Worm (Caenorhabditis elegans): ENCODE results near the gene F41G3.19.

The F41G3.19 gene

ce11 chrII:6781983-6782382 lies 30.1 kb upstream of the F41G3.19 start (continued):
- TF ChIP-seq ceh-91 (GFP tag; IDR thresholded peaks at IDR 0.05): 0 out of 2 replicates have a peak, but pooled peaks have one; percentile 35
- no peak for TF ChIP-seq zfh-2 (GFP tag; conservative IDR thresholded peaks at IDR 0.05)
- no peak for TF ChIP-seq ets-4 (GFP tag; optimal IDR thresholded peaks at IDR 0.05)
- no peak for TF ChIP-seq snpc-3.4 (tag; optimal IDR thresholded peaks at IDR 0.05)
- no peak for TF ChIP-seq madf-3 (GFP tag; IDR thresholded peaks at IDR 0.05)
- no peak for TF ChIP-seq rcor-1 (GFP tag; IDR thresholded peaks at IDR 0.05)

ce11 chrII:6781231-6781630 lies 29.3 kb upstream of the F41G3.19 start:
- TF ChIP-seq attf-5 (GFP tag; optimal IDR thresholded peaks at IDR 0.05) (no peak), nfya-1 (tag; optimal IDR thresholded peaks at IDR 0.05; ENCODE audit: borderline replicate concordance, insufficient read depth) (no peak), nfyb-1 (GFP tag; IDR thresholded peaks at IDR 0.05) (no peak), lsy-27 (tag; optimal IDR thresholded peaks at IDR 0.05; ENCODE audit: borderline replicate concordance, insufficient read depth) (no peak), lir-1 (GFP tag; conservative IDR thresholded peaks at IDR 0.05) (no peak), lin-26 (GFP tag; IDR thresholded peaks at IDR 0.05) (no peak), efl-1 (GFP tag; optimal IDR thresholded peaks at IDR 0.05) (no peak), hlh-26 (GFP tag; conservative IDR thresholded peaks at IDR 0.05) (no peak), pbrm-1 (GFP tag; IDR thresholded peaks at IDR 0.05) (no peak), B0261.1 (tag; optimal IDR thresholded peaks at IDR 0.05) (no peak), ceh-100 (GFP tag; IDR thresholded peaks at IDR 0.05) (no peak), zim-3 (tag; optimal IDR thresholded peaks at IDR 0.05) (no peak), repo-1 (tag; optimal IDR thresholded peaks at IDR 0.05) (no peak), rec-8 (tag; optimal IDR thresholded peaks at IDR 0.05) (no peak), F57A8.1 (GFP tag; optimal IDR thresholded peaks at IDR 0.05) (no peak), nhr-80 (tag; optimal IDR thresholded peaks at IDR 0.05) (peak; percentile 44), bed-2 (GFP tag; IDR thresholded peaks at IDR 0.05) (no peak), B0336.3 (GFP tag; IDR thresholded peaks at IDR 0.05) (no peak), hsf-1 (GFP tag; IDR thresholded peaks at IDR 0.05) (peak; percentile 48; the same call in 1 of the 2 replicates), lin-54 (GFP tag; optimal IDR thresholded peaks at IDR 0.05) (no peak), cebp-1 (GFP tag; IDR thresholded peaks at IDR 0.05) (no peak), cebp-1 (tag; optimal IDR thresholded peaks at IDR 0.05) (peak; percentile 9)

DNA sequence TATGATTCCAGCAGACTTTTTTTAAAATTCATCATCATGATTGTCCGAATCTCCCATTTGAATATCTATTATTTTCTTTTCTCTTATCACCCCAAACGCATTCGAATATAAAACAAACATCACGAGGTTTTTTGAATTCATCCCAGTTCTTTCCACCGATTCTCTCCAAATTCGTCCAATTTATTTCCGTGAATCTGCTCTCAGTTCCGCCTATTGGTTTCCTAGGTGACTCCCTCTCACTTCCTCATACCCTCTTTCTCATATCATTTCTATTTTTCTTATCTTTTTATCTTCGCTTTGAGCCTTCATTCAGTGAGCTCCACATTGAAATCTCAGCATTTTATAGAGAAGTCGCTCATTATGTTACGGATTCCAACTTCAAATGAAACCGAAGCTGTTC lies 27.2 kb upstream of the F41G3.19 start, which contains the start of gene T13C2.7:
Gene T13C2.7, plus strand, starts transcription at position 301 of the 400 bp plus-strand sequence.
- TF ChIP-seq bed-1 (GFP tag; IDR thresholded peaks at IDR 0.05) (no peak), sea-2 (GFP tag; IDR thresholded peaks at IDR 0.05) (no peak), hrde-1 (tag; optimal IDR thresholded peaks at IDR 0.05; ENCODE audit: borderline replicate concordance) (no peak), madf-3 (GFP tag; IDR thresholded peaks at IDR 0.05) (no peak), lin-35 (GFP tag; optimal IDR thresholded peaks at IDR 0.05) (no peak), mes-4 (tag; optimal IDR thresholded peaks at IDR 0.05) (no peak), F57C9.4 (tag; optimal IDR thresholded peaks at IDR 0.05) (no peak), attf-5 (GFP tag; optimal IDR thresholded peaks at IDR 0.05) (no peak), Y53F4B.3 (GFP tag; IDR thresholded peaks at IDR 0.05) (no peak), snpc-1.1 (tag; optimal IDR thresholded peaks at IDR 0.05; ENCODE audit: insufficient read depth) (no peak), hmg-1.2 (GFP tag; IDR thresholded peaks at IDR 0.05) (no peak), Y53G8AR.9 (GFP tag; conservative IDR thresholded peaks at IDR 0.05) (no peak), F39B2.1 (GFP tag; IDR thresholded peaks at IDR 0.05) (no peak), sptf-2 (GFP tag; optimal IDR thresholded peaks at IDR 0.05) (no peak), attf-3 (GFP tag; conservative IDR thresholded peaks at IDR 0.05) (no peak), egl-44 (GFP tag; IDR thresholded peaks at IDR 0.05) (no peak)

Measured in whole organism, young adult.